Worm (Caenorhabditis elegans) whole organism, L3 larva: ENCODE data around the gene F47B8.2.

Experiments
- elt-1 ChIP-seq: fragments of 150-350 bp; optimal IDR thresholded peaks from 2 replicates; lab custom pipeline; 2014; ENCODE audit warnings: missing biosample characterization, missing genetic modification characterization
- jun-1 ChIP-seq: fragments of 150-350 bp; optimal IDR thresholded peaks from 2 replicates; lab custom pipeline; 2014; ENCODE audit warnings: missing biosample characterization, missing genetic modification reagents, missing genetic modification characterization
- lsy-12 ChIP-seq: sonication (generic microtip); optimal IDR thresholded peaks from 2 replicates; lab custom pipeline; 2016; ENCODE audit warnings: mild to moderate bottlenecking, missing genetic modification characterization, missing compliant biosample characterization
- nhr-11 ChIP-seq: fragments of 150-350 bp; optimal IDR thresholded peaks from 2 replicates; lab custom pipeline; 2014; ENCODE audit warnings: missing biosample characterization, missing genetic modification characterization
- nhr-12 ChIP-seq: fragments of 150-350 bp; optimal IDR thresholded peaks from 2 replicates; lab custom pipeline; 2014; ENCODE audit warnings: missing biosample characterization, missing genetic modification characterization
- nhr-237 ChIP-seq: fragments of 150-350 bp; optimal IDR thresholded peaks from 2 replicates; lab custom pipeline; 2014; ENCODE audit warnings: missing biosample characterization, missing genetic modification characterization
- tbx-2 ChIP-seq: sonication (generic microtip); optimal IDR thresholded peaks from 2 replicates; lab custom pipeline; 2016; ENCODE audit warnings: mild to moderate bottlenecking, missing genetic modification characterization, missing compliant biosample characterization

DNA sequence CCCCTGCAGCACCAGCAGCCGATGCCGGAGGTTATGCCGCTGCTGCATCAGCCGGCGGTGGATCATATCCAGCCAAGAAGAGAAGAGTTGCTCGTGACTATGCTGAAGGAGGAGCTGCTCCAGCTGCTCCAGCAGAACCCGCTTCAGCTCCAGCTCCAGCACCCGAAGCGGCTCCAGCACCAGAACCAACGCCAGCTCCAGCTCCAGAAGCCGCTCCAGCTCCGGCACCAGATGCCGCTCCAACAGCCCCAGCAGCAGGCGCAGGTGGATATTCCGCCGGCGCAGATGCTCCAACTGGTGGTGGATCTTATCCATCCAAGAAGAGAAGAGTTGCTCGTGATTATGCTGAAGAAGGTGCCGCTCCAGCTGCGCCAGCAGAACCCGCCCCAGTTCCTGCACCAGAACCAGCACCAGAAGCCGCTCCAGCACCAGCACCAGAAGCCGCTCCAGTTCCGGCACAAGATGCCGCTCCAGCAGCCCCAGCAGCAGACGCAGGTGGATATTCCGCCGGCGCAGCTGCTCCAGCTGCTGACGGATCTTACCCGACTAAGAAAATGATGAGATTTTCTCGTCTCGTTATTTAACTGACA is 4.4 kb upstream of the F47B8.2 start:
- TF ChIP-seq lsy-12 (tag; lab: Kevin White, UChicago) (no peak), jun-1 (no peak), nhr-12 (no peak), elt-1 (no peak), tbx-2 (no peak), nhr-11 (tag; lab: Kevin White, UChicago) (no peak), nhr-237 (tag; lab: Kevin White, UChicago) (no peak)
